Worm (Caenorhabditis elegans): Measurements from ENCODE around the gene Y39A1C.1.

Y39A1C.1 gene

ce11 chrIII:10881996-10882395 lies 26.7 kb downstream of the Y39A1C.1 start (continued):
- no peak for TF ChIP-seq nhr-237 (tag; optimal IDR thresholded peaks at IDR 0.05)

- no peak for TF ChIP-seq lsy-2 (tag; optimal IDR thresholded peaks at IDR 0.05)
- TF ChIP-seq nhr-237 (tag; optimal IDR thresholded peaks at IDR 0.05), result no peak
- no peak for TF ChIP-seq unc-62 (GFP tag; optimal IDR thresholded peaks at IDR 0.05)
- no peak for TF ChIP-seq M03D4.4 (tag; optimal IDR thresholded peaks at IDR 0.05)
- no peak for TF ChIP-seq zip-8 (tag; optimal IDR thresholded peaks at IDR 0.05)
- TF ChIP-seq ces-1 (GFP tag; optimal IDR thresholded peaks at IDR 0.05), result no peak
- TF ChIP-seq drap-1 (GFP tag; optimal IDR thresholded peaks at IDR 0.05), result no peak
- TF ChIP-seq mls-2 (tag; optimal IDR thresholded peaks at IDR 0.05), result no peak
- no peak for TF ChIP-seq blmp-1 (tag; optimal IDR thresholded peaks at IDR 0.05)
- no peak for TF ChIP-seq nhr-76 (tag; optimal IDR thresholded peaks at IDR 0.05)
- TF ChIP-seq unc-120 (tag; optimal IDR thresholded peaks at IDR 0.05; ENCODE audit: poor library complexity, severe bottlenecking), result no peak
- no peak for TF ChIP-seq ceh-43 (GFP tag; optimal IDR thresholded peaks at IDR 0.05)
- no peak for TF ChIP-seq nhr-28 (tag; optimal IDR thresholded peaks at IDR 0.05)
- no peak for TF ChIP-seq cnd-1 (tag; optimal IDR thresholded peaks at IDR 0.05)
Measured at ce11 chrIII:10888824-10889223, 33.6 kb downstream of the Y39A1C.1 start.

- TF ChIP-seq flh-1 (GFP tag; optimal IDR thresholded peaks at IDR 0.05) (no peak), blmp-1 (tag; optimal IDR thresholded peaks at IDR 0.05) (no peak), mep-1 (tag; optimal IDR thresholded peaks at IDR 0.05) (no peak), zip-8 (tag; optimal IDR thresholded peaks at IDR 0.05) (no peak), lin-32 (GFP tag; optimal IDR thresholded peaks at IDR 0.05) (no peak), unc-62 (GFP tag; optimal IDR thresholded peaks at IDR 0.05) (no peak), ceh-83 (GFP tag; optimal IDR thresholded peaks at IDR 0.05) (no peak), elt-3 (tag; optimal IDR thresholded peaks at IDR 0.05) (no peak), ham-2 (GFP tag; optimal IDR thresholded peaks at IDR 0.05) (no peak), mab-5 (tag; optimal IDR thresholded peaks at IDR 0.05) (no peak), ceh-43 (GFP tag; optimal IDR thresholded peaks at IDR 0.05) (no peak), M03D4.4 (tag; optimal IDR thresholded peaks at IDR 0.05) (no peak), elt-1 (tag; optimal IDR thresholded peaks at IDR 0.05; ENCODE audit: borderline replicate concordance, insufficient read depth) (no peak), drap-1 (GFP tag; optimal IDR thresholded peaks at IDR 0.05) (no peak), ztf-11 (tag; optimal IDR thresholded peaks at IDR 0.05) (no peak), nhr-12 (tag; optimal IDR thresholded peaks at IDR 0.05) (no peak)
Measured at ce11 chrIII:10894220-10894619, 39.0 kb downstream of the Y39A1C.1 start, which contains the start of gene fbxb-87. TSS of gene fbxb-87 (plus strand) at chrIII:10894520.

ce11 chrIII:10895817-10896413 lies 40.7 kb downstream of the Y39A1C.1 start, which contains the start of gene com-1:
TSS of gene com-1 (plus strand) at chrIII:10896363.
- TF ChIP-seq bed-3 (GFP tag; optimal IDR thresholded peaks at IDR 0.05) (no peak), nhr-237 (tag; optimal IDR thresholded peaks at IDR 0.05) (no peak), lin-13 (tag; optimal IDR thresholded peaks at IDR 0.05) (no peak), ceh-43 (GFP tag; optimal IDR thresholded peaks at IDR 0.05) (no peak), sptf-1 (tag; optimal IDR thresholded peaks at IDR 0.05) (no peak), elt-1 (tag; optimal IDR thresholded peaks at IDR 0.05; ENCODE audit: borderline replicate concordance, insufficient read depth) (no peak), hlh-1 (tag; optimal IDR thresholded peaks at IDR 0.05) (no peak), ceh-39 (tag; optimal IDR thresholded peaks at IDR 0.05) (no peak), blmp-1 (tag; optimal IDR thresholded peaks at IDR 0.05) (no peak), M03D4.4 (tag; optimal IDR thresholded peaks at IDR 0.05) (no peak), flh-1 (GFP tag; optimal IDR thresholded peaks at IDR 0.05) (no peak), ztf-11 (tag; optimal IDR thresholded peaks at IDR 0.05) (no peak), ces-1 (GFP tag; optimal IDR thresholded peaks at IDR 0.05) (peak; percentile 74), tbx-8 (GFP tag; optimal IDR thresholded peaks at IDR 0.05) (no peak), mep-1 (tag; optimal IDR thresholded peaks at IDR 0.05) (peak; percentile 53), lsy-2 (tag; optimal IDR thresholded peaks at IDR 0.05) (peak; percentile 5), nhr-28 (tag; optimal IDR thresholded peaks at IDR 0.05) (no peak)

- TF ChIP-seq mls-2 (tag; optimal IDR thresholded peaks at IDR 0.05) (no peak), nhr-28 (tag; optimal IDR thresholded peaks at IDR 0.05) (no peak), bed-3 (GFP tag; optimal IDR thresholded peaks at IDR 0.05) (no peak), M03D4.4 (tag; optimal IDR thresholded peaks at IDR 0.05) (no peak), snpc-4 (tag; optimal IDR thresholded peaks at IDR 0.05) (no peak), mep-1 (tag; optimal IDR thresholded peaks at IDR 0.05) (no peak), ztf-11 (tag; optimal IDR thresholded peaks at IDR 0.05) (no peak), ces-1 (GFP tag; optimal IDR thresholded peaks at IDR 0.05) (no peak), unc-62 (GFP tag; optimal IDR thresholded peaks at IDR 0.05) (no peak), cnd-1 (tag; optimal IDR thresholded peaks at IDR 0.05) (no peak), zip-8 (tag; optimal IDR thresholded peaks at IDR 0.05) (no peak), elt-3 (tag; optimal IDR thresholded peaks at IDR 0.05) (no peak), pha-4 (tag; optimal IDR thresholded peaks at IDR 0.05) (no peak), unc-39 (tag; optimal IDR thresholded peaks at IDR 0.05) (no peak), lsy-2 (tag; optimal IDR thresholded peaks at IDR 0.05) (no peak), sptf-1 (tag; optimal IDR thresholded peaks at IDR 0.05) (no peak)
Measured at ce11 chrIII:10902341-10902740, 47.1 kb downstream of the Y39A1C.1 start, which contains the start of gene unc-119. TSS of gene unc-119 (plus strand) at chrIII:10902641.

Measured in whole organism, mixed stage, embryonic.